Fruit fly (Drosophila melanogaster) whole organism, wandering third instar larva: ENCODE data around the gene Tpr2.

Experiments used
- Abd-B ChIP-seq: fragments of >200 bp; optimal IDR thresholded peaks from 2 replicates; lab custom pipeline; 2017; ENCODE audit warnings: missing biosample characterization, missing genetic modification characterization
- CG32264 ChIP-seq: fragments of 200-800 bp; sonication (Bioruptor generic); optimal IDR thresholded peaks from 2 replicates; lab custom pipeline; 2016; ENCODE audit warnings: missing biosample characterization, missing genetic modification characterization
- CG9705 ChIP-seq: fragments of 200-800 bp; sonication (Bioruptor generic); optimal IDR thresholded peaks from 2 replicates; lab custom pipeline; 2018; ENCODE audit warnings: missing biosample characterization, mild to moderate bottlenecking, missing genetic modification characterization
- CrebA ChIP-seq: fragments of 200-800 bp; sonication (Bioruptor generic); optimal IDR thresholded peaks from 2 replicates; lab custom pipeline; 2016; ENCODE audit warnings: missing biosample characterization, mild to moderate bottlenecking, missing genetic modification characterization, borderline replicate concordance
- Dfd ChIP-seq: fragments of >200 bp; optimal IDR thresholded peaks from 2 replicates; lab custom pipeline; 2017; ENCODE audit warnings: missing biosample characterization, missing genetic modification characterization
- GATAd ChIP-seq: sonication (Bioruptor generic); optimal IDR thresholded peaks from 2 replicates; lab custom pipeline; 2016; ENCODE audit warnings: missing biosample characterization, missing genetic modification characterization
- HLH106 ChIP-seq: fragments of 200-800 bp; optimal IDR thresholded peaks from 3 replicates; lab custom pipeline; 2019; ENCODE audit warnings: missing biosample characterization, mild to moderate bottlenecking, missing genetic modification characterization, moderate library complexity
- Hr78 ChIP-seq: fragments of >200 bp; optimal IDR thresholded peaks from 2 replicates; lab custom pipeline; 2017; ENCODE audit warnings: missing biosample characterization, missing genetic modification characterization
- Hr83 ChIP-seq: fragments of 200-300 bp; sonication (Bioruptor generic); optimal IDR thresholded peaks from 2 replicates; lab custom pipeline; 2016; ENCODE audit warnings: missing biosample characterization, mild to moderate bottlenecking, missing genetic modification characterization, moderate library complexity; ENCODE audit not compliant: poor library complexity, severe bottlenecking
- Jra ChIP-seq: sonication (Bioruptor generic); optimal IDR thresholded peaks from 2 replicates; lab custom pipeline; 2016; ENCODE audit warnings: missing biosample characterization, missing genetic modification characterization
- Mio ChIP-seq: sonication (Bioruptor generic); optimal IDR thresholded peaks from 2 replicates; lab custom pipeline; 2016; ENCODE audit warnings: missing biosample characterization, missing genetic modification characterization
- Myc ChIP-seq: fragments of >200 bp; optimal IDR thresholded peaks from 2 replicates; lab custom pipeline; 2017
- N ChIP-seq: fragments of >200 bp; optimal IDR thresholded peaks from 2 replicates; lab custom pipeline; 2018; ENCODE audit warnings: missing biosample characterization, missing external identifiers, missing genetic modification characterization
- OdsH ChIP-seq: fragments of 200-800 bp; sonication (Bioruptor generic); optimal IDR thresholded peaks from 2 replicates; lab custom pipeline; 2016; ENCODE audit warnings: missing biosample characterization, mild to moderate bottlenecking, missing genetic modification characterization
- Sp1 ChIP-seq: fragments of 200-800 bp; sonication (Bioruptor generic); optimal IDR thresholded peaks from 3 replicates; lab custom pipeline; 2019; ENCODE audit warnings: missing biosample characterization, mild to moderate bottlenecking, missing genetic modification characterization, moderate library complexity
- Vsx2 ChIP-seq: fragments of 200-300, 225-300 bp; sonication (Bioruptor generic); optimal IDR thresholded peaks from 2 replicates; lab custom pipeline; 2018; ENCODE audit warnings: missing biosample characterization, missing genetic modification characterization; ENCODE audit not compliant: partially characterized antibody
- br ChIP-seq: fragments of 200-800 bp; sonication (Bioruptor generic); optimal IDR thresholded peaks from 2 replicates; lab custom pipeline; 2016; ENCODE audit warnings: missing biosample characterization, missing genetic modification characterization
- brk ChIP-seq: fragments of 200-800 bp; sonication (Bioruptor generic); optimal IDR thresholded peaks from 2 replicates; lab custom pipeline; 2016; ENCODE audit warnings: missing biosample characterization, mild to moderate bottlenecking, missing genetic modification characterization
- dmrt93B ChIP-seq: fragments of 200-800 bp; sonication (Bioruptor generic); optimal IDR thresholded peaks from 2 replicates; lab custom pipeline; 2018; ENCODE audit warnings: missing biosample characterization, mild to moderate bottlenecking, missing genetic modification characterization
- dsf ChIP-seq: sonication (Bioruptor generic); optimal IDR thresholded peaks from 2 replicates; lab custom pipeline; 2016; ENCODE audit warnings: missing biosample characterization, missing genetic modification characterization, borderline replicate concordance
- ey ChIP-seq: fragments of 200-800 bp; sonication (Bioruptor generic); optimal IDR thresholded peaks from 2 replicates; lab custom pipeline; 2016; ENCODE audit warnings: missing biosample characterization, missing genetic modification characterization
- foxo ChIP-seq, 2 experiments: fragments of 200-800 bp; sonication (Bioruptor generic); optimal IDR thresholded peaks; 2 replicates in 1 of 2; 3 replicates in 1 of 2; lab custom pipeline; 2016 to 2017; ENCODE audit warnings: missing biosample characterization in 2 of 2, missing genetic modification characterization in 2 of 2
- fru ChIP-seq: fragments of 200-800 bp; sonication (Bioruptor generic); optimal IDR thresholded peaks from 3 replicates; lab custom pipeline; 2016; ENCODE audit warnings: missing biosample characterization, mild to moderate bottlenecking, missing genetic modification characterization
- h ChIP-seq: fragments of 200-800 bp; sonication (Bioruptor generic); optimal IDR thresholded peaks from 3 replicates; lab custom pipeline; 2016; ENCODE audit warnings: missing biosample characterization, mild to moderate bottlenecking, missing genetic modification characterization
- jim ChIP-seq: fragments of 175-275, 200-325 bp; sonication (Bioruptor generic); optimal IDR thresholded peaks from 2 replicates; lab custom pipeline; 2016; ENCODE audit warnings: missing biosample characterization, mild to moderate bottlenecking, missing genetic modification characterization
- lola ChIP-seq: fragments of >200 bp; optimal IDR thresholded peaks from 2 replicates; lab custom pipeline; 2017; ENCODE audit warnings: missing biosample characterization, missing genetic modification characterization
- pan ChIP-seq: fragments of >200 bp; optimal IDR thresholded peaks from 2 replicates; lab custom pipeline; 2017
- psq ChIP-seq: fragments of 200-800 bp; sonication (Bioruptor generic); optimal IDR thresholded peaks from 3 replicates; lab custom pipeline; 2017; ENCODE audit warnings: missing biosample characterization, mild to moderate bottlenecking, missing genetic modification characterization, moderate library complexity
- rgr ChIP-seq: fragments of 200-800 bp; sonication (Bioruptor generic); optimal IDR thresholded peaks from 3 replicates; lab custom pipeline; 2016; ENCODE audit warnings: missing biosample characterization, mild to moderate bottlenecking, missing genetic modification characterization
- tai ChIP-seq: sonication (Bioruptor generic); optimal IDR thresholded peaks from 2 replicates; lab custom pipeline; 2016; ENCODE audit warnings: missing biosample characterization, missing genetic modification characterization
- usp ChIP-seq: fragments of >200 bp; optimal IDR thresholded peaks from 2 replicates; lab custom pipeline; 2017; ENCODE audit warnings: missing biosample characterization, missing genetic modification characterization
- woc ChIP-seq: sonication (Bioruptor generic); optimal IDR thresholded peaks from 2 replicates; lab custom pipeline; 2016; ENCODE audit warnings: missing biosample characterization, mild to moderate bottlenecking, missing genetic modification characterization

Gene Tpr2

dm6 chr2L:16537049-16537459 is 45.7 kb downstream of the Tpr2 start:
- peak; percentile 40 for TF ChIP-seq Sp1 (GFP tag; lab: Kevin White, UChicago)
- no peak for TF ChIP-seq fru (GFP tag; lab: Kevin White, UChicago)
- no peak for TF ChIP-seq dsf
- TF ChIP-seq HLH106 (tag; lab: Kevin White, UChicago): peak; percentile 53
- TF ChIP-seq Jra (GFP tag; lab: Kevin White, UChicago): no peak
- no peak for TF ChIP-seq br
- TF ChIP-seq usp (GFP tag; lab: Kevin White, UChicago): no peak
- TF ChIP-seq lola (GFP tag; lab: Kevin White, UChicago): no peak

dm6 chr2L:16538134-16538533 is 46.8 kb downstream of the Tpr2 start:
- no peak for TF ChIP-seq tai (GFP tag; lab: Kevin White, UChicago)

- TF ChIP-seq br: no peak
Observed at dm6 chr2L:16538931-16539330, 47.6 kb downstream of the Tpr2 start.

- TF ChIP-seq fru (GFP tag; lab: Kevin White, UChicago) (no peak), N (GFP tag; lab: Kevin White, UChicago) (no peak), h (GFP tag; lab: Kevin White, UChicago) (no peak), foxo (GFP tag; optimal IDR thresholded peaks at IDR 0.05; lab: Kevin White, UChicago) (no peak), Abd-B (GFP tag; lab: Kevin White, UChicago) (no peak), Dfd (GFP tag; lab: Kevin White, UChicago) (peak; percentile 2), lola (GFP tag; lab: Kevin White, UChicago) (no peak)
Observed at dm6 chr2L:16540773-16541172, 49.4 kb downstream of the Tpr2 start.

dm6 chr2L:16541318-16541717 is 50.0 kb downstream of the Tpr2 start:
- TF ChIP-seq Myc (lab: Kevin White, UChicago) (no peak), N (GFP tag; lab: Kevin White, UChicago) (no peak), psq (no peak)

- TF ChIP-seq Dfd (GFP tag; lab: Kevin White, UChicago): no peak
- TF ChIP-seq brk (GFP tag; lab: Kevin White, UChicago): no peak
- TF ChIP-seq Vsx2: no peak
- no peak for TF ChIP-seq usp (GFP tag; lab: Kevin White, UChicago)
- no peak for TF ChIP-seq Hr83 (GFP tag; lab: Kevin White, UChicago)
- TF ChIP-seq Mio (GFP tag; lab: Kevin White, UChicago): no peak
- TF ChIP-seq dsf: no peak
- TF ChIP-seq tai (GFP tag; lab: Kevin White, UChicago): no peak
- TF ChIP-seq GATAd (GFP tag; lab: Kevin White, UChicago): no peak
- no peak for TF ChIP-seq lola (GFP tag; lab: Kevin White, UChicago)
- no peak for TF ChIP-seq Sp1 (GFP tag; lab: Kevin White, UChicago)
- no peak for TF ChIP-seq pan (lab: Kevin White, UChicago)
- TF ChIP-seq CG32264: no peak
- no peak for TF ChIP-seq OdsH (GFP tag; lab: Kevin White, UChicago)
- no peak for TF ChIP-seq woc
Observed at dm6 chr2L:16541733-16542132, 50.4 kb downstream of the Tpr2 start.

- TF ChIP-seq usp (GFP tag; lab: Kevin White, UChicago) (no peak), rgr (GFP tag; lab: Kevin White, UChicago) (no peak), CG9705 (GFP tag; lab: Kevin White, UChicago) (no peak), Myc (lab: Kevin White, UChicago) (no peak), Abd-B (GFP tag; lab: Kevin White, UChicago) (no peak), HLH106 (tag; lab: Kevin White, UChicago) (no peak), dmrt93B (GFP tag; lab: Kevin White, UChicago) (no peak), Dfd (GFP tag; lab: Kevin White, UChicago) (no peak), CrebA (GFP tag; lab: Kevin White, UChicago) (no peak), ey (GFP tag; lab: Kevin White, UChicago) (no peak), foxo (GFP tag; optimal IDR thresholded peaks at IDR 0.05; lab: Kevin White, UChicago) (no peak), br (no peak), Hr78 (GFP tag; lab: Kevin White, UChicago) (no peak), psq (no peak), lola (GFP tag; lab: Kevin White, UChicago) (no peak), jim (GFP tag; lab: Kevin White, UChicago) (no peak), OdsH (GFP tag; lab: Kevin White, UChicago) (no peak)
Observed at dm6 chr2L:16542246-16542645, 50.9 kb downstream of the Tpr2 start, which contains the start of gene CG31816. Gene CG31816 (plus strand): TSS chr2L:16542546.
